Worm (Caenorhabditis elegans): ENCODE measurements around the gene nhr-285.

- TF ChIP-seq W03F9.2 (tag; optimal IDR thresholded peaks at IDR 0.05), result no peak
- TF ChIP-seq him-1 (tag; optimal IDR thresholded peaks at IDR 0.05), result no peak
- TF ChIP-seq dao-5 (tag; optimal IDR thresholded peaks at IDR 0.05), result no peak
Observed at ce11 chrV:15757645-15758044, 21.4 kb downstream of the nhr-285 start.

All from whole organism, L4/young adult.